Worm (Caenorhabditis elegans) whole organism, L3 larva: ENCODE data around the gene T19C4.1.

Source experiments
- R02D3.7 ChIP-seq: fragments of 150-350 bp; optimal IDR thresholded peaks from 2 replicates; lab custom pipeline; 2014; ENCODE audit warnings: missing biosample characterization, missing genetic modification characterization
- ZK546.5 ChIP-seq: sonication (generic microtip); optimal IDR thresholded peaks from 2 replicates; lab custom pipeline; 2017; ENCODE audit warnings: missing biosample characterization, missing genetic modification characterization
- aly-2 ChIP-seq: fragments of 150-350 bp; optimal IDR thresholded peaks from 2 replicates; lab custom pipeline; 2014; ENCODE audit warnings: missing biosample characterization, missing genetic modification characterization
- ama-1 ChIP-seq: fragments of 150-350 bp; optimal IDR thresholded peaks from 2 replicates; lab custom pipeline; 2018
- ceh-16 ChIP-seq: sonication (generic microtip); optimal IDR thresholded peaks from 2 replicates; lab custom pipeline; 2017; ENCODE audit warnings: missing biosample characterization, missing genetic modification characterization
- ceh-28 ChIP-seq: fragments of 150-350 bp; optimal IDR thresholded peaks from 2 replicates; lab custom pipeline; 2014; ENCODE audit warnings: missing biosample characterization, missing genetic modification reagents, missing genetic modification characterization
- ceh-82 ChIP-seq: fragments of 150-350 bp; optimal IDR thresholded peaks from 2 replicates; lab custom pipeline; 2014; ENCODE audit warnings: missing biosample characterization, missing genetic modification characterization
- ceh-9 ChIP-seq: sonication (generic microtip); optimal IDR thresholded peaks from 2 replicates; lab custom pipeline; 2018; ENCODE audit warnings: missing biosample characterization, missing genetic modification characterization
- daf-12 ChIP-seq: fragments of 150-350 bp; optimal IDR thresholded peaks from 2 replicates; lab custom pipeline; 2014; ENCODE audit warnings: missing biosample characterization, missing genetic modification reagents, missing genetic modification characterization
- egl-27 ChIP-seq: sonication (generic microtip); optimal IDR thresholded peaks from 4 replicates; lab custom pipeline; 2017; ENCODE audit warnings: missing biosample characterization, missing genetic modification reagents, missing genetic modification characterization
- egl-5 ChIP-seq: fragments of 150-350 bp; optimal IDR thresholded peaks from 2 replicates; lab custom pipeline; 2017; ENCODE audit warnings: missing biosample characterization, missing genetic modification reagents, missing genetic modification characterization, inconsistent platforms
- elt-1 ChIP-seq: fragments of 150-350 bp; optimal IDR thresholded peaks from 2 replicates; lab custom pipeline; 2014; ENCODE audit warnings: missing biosample characterization, missing genetic modification characterization
- elt-2 ChIP-seq: sonication (generic microtip); optimal IDR thresholded peaks from 2 replicates; lab custom pipeline; 2016; ENCODE audit warnings: missing genetic modification reagents, mild to moderate bottlenecking, missing genetic modification characterization, missing compliant biosample characterization
- elt-3 ChIP-seq, 3 experiments: fragments of 150-350 bp in 1 of 3; sonication (generic microtip) in 2 of 3; optimal IDR thresholded peaks; 2 replicates in 2 of 3; 4 replicates in 1 of 3; lab custom pipeline; 2014 to 2017; ENCODE audit warnings: missing biosample characterization in 3 of 3, missing genetic modification characterization in 3 of 3
- eor-1 ChIP-seq, 2 experiments: fragments of 150-350 bp; optimal IDR thresholded peaks; 2 replicates each; lab custom pipeline; 2014 to 2018; ENCODE audit warnings: missing biosample characterization in 2 of 2, missing genetic modification characterization in 2 of 2
- fkh-10 ChIP-seq: sonication (generic microtip); optimal IDR thresholded peaks from 2 replicates; lab custom pipeline; 2017; ENCODE audit warnings: missing biosample characterization, missing genetic modification reagents, missing genetic modification characterization
- fkh-2 ChIP-seq: fragments of 150-350 bp; optimal IDR thresholded peaks from 2 replicates; lab custom pipeline; 2014; ENCODE audit warnings: missing biosample characterization, missing genetic modification reagents, missing genetic modification characterization
- fos-1 ChIP-seq: fragments of 150-350 bp; optimal IDR thresholded peaks from 2 replicates; lab custom pipeline; 2014; ENCODE audit warnings: missing biosample characterization, missing genetic modification characterization
- hmg-11 ChIP-seq: sonication (generic microtip); optimal IDR thresholded peaks from 2 replicates; lab custom pipeline; 2016; ENCODE audit warnings: missing genetic modification characterization, missing compliant biosample characterization
- jun-1 ChIP-seq: fragments of 150-350 bp; optimal IDR thresholded peaks from 2 replicates; lab custom pipeline; 2014; ENCODE audit warnings: missing biosample characterization, missing genetic modification reagents, missing genetic modification characterization
- lin-15B ChIP-seq: fragments of 150-350 bp; optimal IDR thresholded peaks from 2 replicates; lab custom pipeline; 2014; ENCODE audit warnings: missing biosample characterization, missing genetic modification characterization
- lin-39 ChIP-seq: fragments of 150-350 bp; optimal IDR thresholded peaks from 2 replicates; lab custom pipeline; 2018; ENCODE audit warnings: missing biosample characterization, missing genetic modification reagents, missing genetic modification characterization
- lsy-12 ChIP-seq: sonication (generic microtip); optimal IDR thresholded peaks from 2 replicates; lab custom pipeline; 2016; ENCODE audit warnings: mild to moderate bottlenecking, missing genetic modification characterization, missing compliant biosample characterization
- mdl-1 ChIP-seq: fragments of 150-350 bp; optimal IDR thresholded peaks from 2 replicates; lab custom pipeline; 2014; ENCODE audit warnings: missing biosample characterization, missing genetic modification characterization
- mml-1 ChIP-seq: fragments of 150-350 bp; sonication (generic microtip); optimal IDR thresholded peaks from 3 replicates; lab custom pipeline; 2014; ENCODE audit warnings: missing biosample characterization, missing genetic modification characterization
- nfya-1 ChIP-seq: sonication (generic microtip); optimal IDR thresholded peaks from 2 replicates; lab custom pipeline; 2017; ENCODE audit warnings: missing genetic modification characterization, mild to moderate bottlenecking, missing compliant biosample characterization, antibody characterized with exemption, moderate library complexity; ENCODE audit not compliant: insufficient read depth
- nhr-11 ChIP-seq: fragments of 150-350 bp; optimal IDR thresholded peaks from 2 replicates; lab custom pipeline; 2014; ENCODE audit warnings: missing biosample characterization, missing genetic modification characterization
- nhr-12 ChIP-seq: fragments of 150-350 bp; optimal IDR thresholded peaks from 2 replicates; lab custom pipeline; 2014; ENCODE audit warnings: missing biosample characterization, missing genetic modification characterization
- nhr-23 ChIP-seq: fragments of 150-350 bp; optimal IDR thresholded peaks from 2 replicates; lab custom pipeline; 2014; ENCODE audit warnings: missing biosample characterization, missing genetic modification reagents, missing genetic modification characterization
- nhr-237 ChIP-seq: fragments of 150-350 bp; optimal IDR thresholded peaks from 2 replicates; lab custom pipeline; 2014; ENCODE audit warnings: missing biosample characterization, missing genetic modification characterization
- nhr-25 ChIP-seq: sonication (generic microtip); optimal IDR thresholded peaks from 2 replicates; lab custom pipeline; 2017; ENCODE audit warnings: missing biosample characterization, missing genetic modification characterization
- nhr-28 ChIP-seq: fragments of 150-350 bp; optimal IDR thresholded peaks from 2 replicates; lab custom pipeline; 2014; ENCODE audit warnings: missing biosample characterization, missing genetic modification characterization
- nhr-43 ChIP-seq: sonication (generic microtip); optimal IDR thresholded peaks from 2 replicates; lab custom pipeline; 2016; ENCODE audit warnings: mild to moderate bottlenecking, missing genetic modification characterization, missing compliant biosample characterization; ENCODE audit not compliant: poor library complexity, severe bottlenecking
- nhr-67 ChIP-seq: fragments of 150-350 bp; optimal IDR thresholded peaks from 2 replicates; lab custom pipeline; 2014; ENCODE audit warnings: missing biosample characterization, missing genetic modification characterization
- nhr-76 ChIP-seq: fragments of 150-350 bp; sonication (generic microtip); optimal IDR thresholded peaks from 5 replicates; lab custom pipeline; 2014; ENCODE audit warnings: missing biosample characterization, missing genetic modification characterization
- nhr-77 ChIP-seq: fragments of 150-350 bp; optimal IDR thresholded peaks from 2 replicates; lab custom pipeline; 2014; ENCODE audit warnings: missing biosample characterization, missing genetic modification characterization
- pha-4 ChIP-seq: fragments of 150-350 bp; optimal IDR thresholded peaks from 2 replicates; lab custom pipeline; 2014; ENCODE audit warnings: missing biosample characterization, missing genetic modification reagents, missing genetic modification characterization
- pqm-1 ChIP-seq: fragments of 150-350 bp; optimal IDR thresholded peaks from 2 replicates; lab custom pipeline; 2017; ENCODE audit warnings: missing biosample characterization, missing genetic modification characterization, inconsistent platforms
- sea-2 ChIP-seq: fragments of 150-350 bp; sonication (generic microtip); optimal IDR thresholded peaks from 4 replicates; lab custom pipeline; 2014; ENCODE audit warnings: missing biosample characterization, missing genetic modification reagents, missing genetic modification characterization
- skn-1 ChIP-seq: fragments of 150-350 bp; optimal IDR thresholded peaks from 2 replicates; lab custom pipeline; 2014; ENCODE audit warnings: missing biosample characterization, missing genetic modification characterization
- snpc-4 ChIP-seq: fragments of 150-350 bp; optimal IDR thresholded peaks from 2 replicates; lab custom pipeline; 2014; ENCODE audit warnings: missing biosample characterization, missing genetic modification characterization
- tbx-2 ChIP-seq: sonication (generic microtip); optimal IDR thresholded peaks from 2 replicates; lab custom pipeline; 2016; ENCODE audit warnings: mild to moderate bottlenecking, missing genetic modification characterization, missing compliant biosample characterization
- unc-39 ChIP-seq: sonication (generic microtip); optimal IDR thresholded peaks from 4 replicates; lab custom pipeline; 2017; ENCODE audit warnings: missing biosample characterization, missing genetic modification characterization
- unc-62 ChIP-seq: fragments of 150-350 bp; sonication (generic microtip); optimal IDR thresholded peaks from 4 replicates; lab custom pipeline; 2014; ENCODE audit warnings: missing biosample characterization, missing genetic modification reagents, missing genetic modification characterization
- zag-1 ChIP-seq: fragments of 150-350 bp; optimal IDR thresholded peaks from 2 replicates; lab custom pipeline; 2014; ENCODE audit warnings: missing biosample characterization, missing genetic modification characterization
- ztf-11 ChIP-seq: fragments of 150-350 bp; optimal IDR thresholded peaks from 2 replicates; lab custom pipeline; 2014; ENCODE audit warnings: missing biosample characterization, missing genetic modification characterization
- ztf-4 ChIP-seq: fragments of 150-350 bp; optimal IDR thresholded peaks from 2 replicates; lab custom pipeline; 2014; ENCODE audit warnings: missing biosample characterization, missing genetic modification characterization

T19C4.1 gene

ce11 chrV:11118179-11118725 is 31.3 kb upstream of the T19C4.1 start:
- TF ChIP-seq nhr-43 (tag; lab: Kevin White, UChicago) (peak; percentile 60), elt-1 (tag; lab: Kevin White, UChicago) (no peak), nhr-67 (tag; lab: Kevin White, UChicago) (no peak), egl-27 (no peak), ama-1 (lab: Kevin White, UChicago) (peak; percentile 17), mdl-1 (tag; lab: Kevin White, UChicago) (no peak)
- TF ChIP-seq, all 47 proteins: peak for 2

- TF ChIP-seq fkh-10 (GFP tag; lab: Kevin White, UChicago) (no peak), ama-1 (lab: Kevin White, UChicago) (peak; percentile 54), nhr-23 (no peak), fos-1 (no peak), jun-1 (no peak), elt-2 (tag; lab: Kevin White, UChicago) (no peak)
Measured at ce11 chrV:11119294-11119755, 30.2 kb upstream of the T19C4.1 start, which contains the start of gene scb-1. scb-1 (minus strand) TSS chrV:11119705.

ce11 chrV:11121247-11121646 is 28.3 kb upstream of the T19C4.1 start:
- no peak for TF ChIP-seq fkh-2
- no peak for TF ChIP-seq mdl-1 (tag; lab: Kevin White, UChicago)
- no peak for TF ChIP-seq nhr-76 (tag; lab: Kevin White, UChicago)
- TF ChIP-seq ceh-9 (tag; lab: Kevin White, UChicago), result no peak
- TF ChIP-seq tbx-2 (tag; lab: Kevin White, UChicago), result no peak
- no peak for TF ChIP-seq fkh-10 (GFP tag; lab: Kevin White, UChicago)
- no peak for TF ChIP-seq ceh-28
- TF ChIP-seq pha-4, result peak; percentile 69
- no peak for TF ChIP-seq elt-2 (tag; lab: Kevin White, UChicago)
- no peak for TF ChIP-seq zag-1 (tag; lab: Kevin White, UChicago)
- no peak for TF ChIP-seq nhr-43 (tag; lab: Kevin White, UChicago)
- TF ChIP-seq R02D3.7 (tag; lab: Kevin White, UChicago), result no peak
- no peak for TF ChIP-seq skn-1 (tag; lab: Kevin White, UChicago)
- TF ChIP-seq nfya-1 (tag; lab: Kevin White, UChicago), result peak; percentile 57
- TF ChIP-seq unc-39, result no peak
- TF ChIP-seq ceh-82 (tag; lab: Kevin White, UChicago), result no peak
- TF ChIP-seq nhr-77, result no peak
- no peak for TF ChIP-seq daf-12 (tag; lab: Kevin White, UChicago)
- no peak for TF ChIP-seq ZK546.5 (tag; lab: Kevin White, UChicago)
- no peak for TF ChIP-seq nhr-12 (tag; lab: Kevin White, UChicago)
- TF ChIP-seq snpc-4 (tag; lab: Kevin White, UChicago), result peak; percentile 30
- TF ChIP-seq unc-62 (GFP tag; lab: Kevin White, UChicago), result no peak
- no peak for TF ChIP-seq jun-1
- no peak for TF ChIP-seq aly-2
- TF ChIP-seq nhr-67 (tag; lab: Kevin White, UChicago), result no peak
- no peak for TF ChIP-seq nhr-28
- no peak for TF ChIP-seq ztf-4 (tag; lab: Kevin White, UChicago)
- TF ChIP-seq nhr-237, result no peak
- no peak for TF ChIP-seq mml-1 (tag; lab: Kevin White, UChicago)
- TF ChIP-seq ceh-16 (tag; lab: Kevin White, UChicago), result no peak
- peak; percentile 36 for TF ChIP-seq nhr-23
- no peak for TF ChIP-seq egl-27
- no peak for TF ChIP-seq sea-2 (GFP tag; lab: Kevin White, UChicago)
- no peak for TF ChIP-seq ama-1 (lab: Kevin White, UChicago)
- no peak for TF ChIP-seq nhr-11 (tag; lab: Kevin White, UChicago)
- no peak for TF ChIP-seq ztf-11 (tag; lab: Kevin White, UChicago)
- no peak for TF ChIP-seq eor-1 (tag; optimal IDR thresholded peaks at IDR 0.05; lab: Kevin White, UChicago)
- TF ChIP-seq pqm-1 (tag; lab: Kevin White, UChicago), result no peak
- no peak for TF ChIP-seq lsy-12 (tag; lab: Kevin White, UChicago)
- TF ChIP-seq egl-5, result peak; percentile 30
- no peak for TF ChIP-seq elt-3 (tag; optimal IDR thresholded peaks at IDR 0.05; lab: Kevin White, UChicago)
- no peak for TF ChIP-seq nhr-25 (tag; lab: Kevin White, UChicago)
- TF ChIP-seq hmg-11, result peak; percentile 39
- no peak for TF ChIP-seq elt-1 (tag; lab: Kevin White, UChicago)
- no peak for TF ChIP-seq fos-1
- peak; percentile 64 for TF ChIP-seq lin-15B (tag; lab: Kevin White, UChicago)
- TF ChIP-seq lin-39 (tag; lab: Kevin White, UChicago), result peak; percentile 52
- TF ChIP-seq, all 47 proteins: peak for 8
